Worm (Caenorhabditis elegans): Measurements from ENCODE around the gene tbck-1.

Gene tbck-1

ce11 chrII:4851594-4852106 lies 23.3 kb downstream of the tbck-1 start, which contains the start of gene dnj-9 (continued):
- TF ChIP-seq jun-1 (tag; optimal IDR thresholded peaks at IDR 0.05) (peak; percentile 69), mxl-2 (GFP tag; conservative IDR thresholded peaks at IDR 0.05) (peak; percentile 80), dmd-8 (GFP tag; IDR thresholded peaks at IDR 0.05) (no peak), daf-12 (tag; optimal IDR thresholded peaks at IDR 0.05) (no peak), nhr-28 (tag; optimal IDR thresholded peaks at IDR 0.05) (peak; percentile 83), lsy-2 (tag; optimal IDR thresholded peaks at IDR 0.05) (peak; percentile 68 to 96), hif-1 (tag; optimal IDR thresholded peaks at IDR 0.05) (peak; percentile 52 to 72), nhr-6 (tag; optimal IDR thresholded peaks at IDR 0.05) (peak; percentile 93), nhr-10 (tag; optimal IDR thresholded peaks at IDR 0.05) (no peak), ctbp-1 (GFP tag; IDR thresholded peaks at IDR 0.05) (peak; percentile 88), nhr-25 (tag; optimal IDR thresholded peaks at IDR 0.05; ENCODE audit: borderline replicate concordance, insufficient read depth) (peak; percentile 88), tra-1 (GFP tag; IDR thresholded peaks at IDR 0.05) (peak; percentile 86; the same call in 1 of the 2 replicates), tag-97 (GFP tag; IDR thresholded peaks at IDR 0.05) (no peak), zip-11 (GFP tag; IDR thresholded peaks at IDR 0.05) (no peak), set-16 (GFP tag; IDR thresholded peaks at IDR 0.05) (no peak), lin-13 (GFP tag; optimal IDR thresholded peaks at IDR 0.05) (peak; percentile 81), egl-27 (tag; optimal IDR thresholded peaks at IDR 0.05) (no peak), dmd-9 (GFP tag; IDR thresholded peaks at IDR 0.05) (peak; percentile 90), pqm-1 (tag; optimal IDR thresholded peaks at IDR 0.05) (no peak), ama-1 (optimal IDR thresholded peaks at IDR 0.05) (no peak), nhr-77 (tag; optimal IDR thresholded peaks at IDR 0.05) (peak; percentile 93), aly-2 (tag; optimal IDR thresholded peaks at IDR 0.05) (no peak), madf-5 (GFP tag; IDR thresholded peaks at IDR 0.05) (no peak), Y5F2A.4 (GFP tag; optimal IDR thresholded peaks at IDR 0.05) (no peak), spr-3 (GFP tag; optimal IDR thresholded peaks at IDR 0.05) (peak; percentile 92), daf-8 (GFP tag; IDR thresholded peaks at IDR 0.05) (no peak), hmg-1.1 (GFP tag; IDR thresholded peaks at IDR 0.05) (peak; percentile 92), lim-7 (GFP tag; IDR thresholded peaks at IDR 0.05) (no peak), F26F4.8 (GFP tag; conservative IDR thresholded peaks at IDR 0.05) (no peak), lin-39 (tag; optimal IDR thresholded peaks at IDR 0.05) (no peak), nhr-48 (tag; optimal IDR thresholded peaks at IDR 0.05) (peak; percentile 89)

- peak in 1 of 2 experiments; percentile 60 for TF ChIP-seq unc-62 (GFP tag; optimal IDR thresholded peaks at IDR 0.05 in 1 of 2)
- no peak for TF ChIP-seq unc-62 (tag; optimal IDR thresholded peaks at IDR 0.05)
- no peak for TF ChIP-seq ztf-11 (tag; optimal IDR thresholded peaks at IDR 0.05)
- peak; percentile 18 for TF ChIP-seq nhr-28 (tag; optimal IDR thresholded peaks at IDR 0.05)
- TF ChIP-seq daf-16 (GFP tag; optimal IDR thresholded peaks at IDR 0.05), result no peak
- TF ChIP-seq daf-16 (tag; optimal IDR thresholded peaks at IDR 0.05), result peak; percentile 11
Observed at ce11 chrII:4854761-4855160, 26.4 kb downstream of the tbck-1 start.

- no peak for TF ChIP-seq lin-29 (GFP tag; IDR thresholded peaks at IDR 0.05)
- no peak for TF ChIP-seq ama-1 (optimal IDR thresholded peaks at IDR 0.05)
- no peak for TF ChIP-seq ceh-82 (tag; optimal IDR thresholded peaks at IDR 0.05)
- peak; percentile 48 for TF ChIP-seq ces-1 (GFP tag; optimal IDR thresholded peaks at IDR 0.05)
- TF ChIP-seq F44E2.7 (GFP tag; IDR thresholded peaks at IDR 0.05), result no peak
- TF ChIP-seq Y105C5A.15 (GFP tag; IDR thresholded peaks at IDR 0.05), result no peak
- TF ChIP-seq mdt-29 (GFP tag; IDR thresholded peaks at IDR 0.05), result no peak
- TF ChIP-seq dpl-1 (GFP tag; optimal IDR thresholded peaks at IDR 0.05), result peak; percentile 13
- peak; percentile 90 for TF ChIP-seq aha-1 (tag)
- TF ChIP-seq vab-7 (GFP tag; IDR thresholded peaks at IDR 0.05), result no peak
- TF ChIP-seq nhr-42 (GFP tag; IDR thresholded peaks at IDR 0.05), result no peak
- TF ChIP-seq lir-3 (tag; optimal IDR thresholded peaks at IDR 0.05), result no peak
- TF ChIP-seq snpc-1.2 (GFP tag; IDR thresholded peaks at IDR 0.05), result no peak
- TF ChIP-seq zip-11 (GFP tag; IDR thresholded peaks at IDR 0.05), result no peak
- 0 out of 2 replicates have a peak, but pooled peaks have one; percentile 9 for TF ChIP-seq dmd-6 (GFP tag; IDR thresholded peaks at IDR 0.05)
- no peak for TF ChIP-seq egl-43 (GFP tag; IDR thresholded peaks at IDR 0.05)
- no peak for TF ChIP-seq T26A8.4 (GFP tag; IDR thresholded peaks at IDR 0.05)
- no peak for TF ChIP-seq nhr-25 (tag; optimal IDR thresholded peaks at IDR 0.05; ENCODE audit: borderline replicate concordance, insufficient read depth)
- TF ChIP-seq sdz-12 (GFP tag; optimal IDR thresholded peaks at IDR 0.05), result no peak
Observed at ce11 chrII:4855489-4855888, 27.1 kb downstream of the tbck-1 start.

Data from whole organism, L4 larva.